In the genomic region with DNA sequence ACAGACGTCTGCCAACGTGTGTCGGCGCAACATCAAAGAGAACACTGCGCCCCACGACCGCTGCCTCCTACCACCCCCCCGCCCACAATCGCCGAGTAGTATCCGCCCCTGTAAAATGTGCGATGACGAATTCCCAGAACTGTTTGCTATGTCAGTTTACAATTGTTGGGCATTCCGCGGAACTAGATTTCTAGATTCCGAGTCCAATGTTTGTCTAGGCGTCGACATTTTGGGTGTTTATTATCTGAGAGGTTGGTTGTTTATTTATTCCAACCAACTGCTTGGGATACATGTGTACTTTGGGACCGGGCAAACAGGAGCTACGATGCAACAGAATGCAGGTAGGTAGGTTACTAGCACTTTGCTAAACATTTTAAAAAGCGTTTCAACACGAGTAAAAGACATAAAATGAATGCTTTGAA, we compare ENCODE assay signal across 2 fruit fly cellular contexts.
A peak's percentile ranks its signal among the peaks of the same experiment; 100 is the strongest.
TF ChIP-seq lines count a peak whose summit lies in the region.

No protein-coding gene starts in this region.

- no peak for TF ChIP-seq CTCF in whole organism, embryonic (GFP tag; optimal IDR thresholded peaks at IDR 0.05; lab: Kevin White, UChicago)

TF ChIP-seq in whole organism, embryonic, 481 proteins besides CTCF, POLR2A, EP300 and RAD21 (continues in another document):
- no peak for TF ChIP-seq Dll (GFP tag; IDR thresholded peaks at IDR 0.05; lab: Robert Waterston, UW; ENCODE audit: partially characterized antibody)
- peak; percentile 28 for TF ChIP-seq maf-S (GFP tag; optimal IDR thresholded peaks at IDR 0.05; lab: Kevin White, UChicago)
- no peak for TF ChIP-seq amos (GFP tag; IDR thresholded peaks at IDR 0.05; lab: Robert Waterston, UW; ENCODE audit: partially characterized antibody)
- peak; percentile 28 for TF ChIP-seq trh (GFP tag; optimal IDR thresholded peaks at IDR 0.05; lab: Kevin White, UChicago)
- no peak; the same call in 2 of the 3 replicates for TF ChIP-seq tgo (GFP tag; IDR thresholded peaks at IDR 0.05; lab: Robert Waterston, UW)
- peak; percentile 49 for TF ChIP-seq kay (GFP tag; optimal IDR thresholded peaks at IDR 0.05; lab: Kevin White, UChicago)
- TF ChIP-seq Dip2 (GFP tag; IDR thresholded peaks at IDR 0.05; lab: Robert Waterston, UW) = no peak
- peak; percentile 15 for TF ChIP-seq lab (GFP tag; optimal IDR thresholded peaks at IDR 0.05; lab: Kevin White, UChicago)
- TF ChIP-seq CG3726 (GFP tag; IDR thresholded peaks at IDR 0.05; lab: Robert Waterston, UW) = no peak
- no peak for TF ChIP-seq CG7928 (GFP tag; optimal IDR thresholded peaks at IDR 0.05; lab: Kevin White, UChicago)
- peak; percentile 7 for TF ChIP-seq CG10979 (tag; optimal IDR thresholded peaks at IDR 0.05; lab: Kevin White, UChicago)
- no peak for TF ChIP-seq eyg (GFP tag; optimal IDR thresholded peaks at IDR 0.05; lab: Kevin White, UChicago)
- TF ChIP-seq Trl (optimal IDR thresholded peaks at IDR 0.05; lab: Kevin White, UChicago) = no peak
- peak; percentile 76 for TF ChIP-seq Trl (GFP tag; optimal IDR thresholded peaks at IDR 0.05; lab: Kevin White, UChicago)
- peak; percentile 48 for TF ChIP-seq jumu (GFP tag; optimal IDR thresholded peaks at IDR 0.05; lab: Kevin White, UChicago)
- peak; percentile 12 for TF ChIP-seq schlank (tag; optimal IDR thresholded peaks at IDR 0.05; lab: Kevin White, UChicago)
- TF ChIP-seq CG8944 (GFP tag; optimal IDR thresholded peaks at IDR 0.05; lab: Kevin White, UChicago) = peak; percentile 27
- TF ChIP-seq CG5953 (GFP tag; IDR thresholded peaks at IDR 0.05; lab: Robert Waterston, UW) = no peak
- peak; percentile 39 for TF ChIP-seq ATbp (GFP tag; optimal IDR thresholded peaks at IDR 0.05; lab: Kevin White, UChicago)
- no peak for TF ChIP-seq CG6175 (GFP tag; IDR thresholded peaks at IDR 0.05; lab: Robert Waterston, UW)
- TF ChIP-seq HLHmδ (GFP tag; optimal IDR thresholded peaks at IDR 0.05; lab: Kevin White, UChicago) = peak; percentile 38
- TF ChIP-seq NfI (GFP tag; optimal IDR thresholded peaks at IDR 0.05; lab: Kevin White, UChicago) = no peak
- no peak; the same call in 1 of the 2 replicates for TF ChIP-seq CG14014 (GFP tag; IDR thresholded peaks at IDR 0.05; lab: Robert Waterston, UW)
- TF ChIP-seq CG2875 (GFP tag; optimal IDR thresholded peaks at IDR 0.05; lab: Kevin White, UChicago) = peak; percentile 81
- peak; percentile 46 for TF ChIP-seq Blimp-1 (GFP tag; optimal IDR thresholded peaks at IDR 0.05; lab: Kevin White, UChicago)
- TF ChIP-seq gcm2 (GFP tag; optimal IDR thresholded peaks at IDR 0.05; lab: Kevin White, UChicago) = no peak
- no peak for TF ChIP-seq ftz-f1 (GFP tag; optimal IDR thresholded peaks at IDR 0.05; lab: Kevin White, UChicago)
- peak; percentile 77 for TF ChIP-seq CG3407 (GFP tag; optimal IDR thresholded peaks at IDR 0.05; lab: Kevin White, UChicago)
- 0 out of 3 replicates have a peak, but pooled peaks have one; percentile 26 for TF ChIP-seq ken (GFP tag; IDR thresholded peaks at IDR 0.05; lab: Robert Waterston, UW)
- TF ChIP-seq CG10654 (GFP tag; optimal IDR thresholded peaks at IDR 0.05; lab: Kevin White, UChicago) = peak; percentile 14
- TF ChIP-seq CG8924 (tag; optimal IDR thresholded peaks at IDR 0.05; lab: Kevin White, UChicago) = peak; percentile 76
- peak; percentile 35 for TF ChIP-seq zf30C (GFP tag; optimal IDR thresholded peaks at IDR 0.05; lab: Kevin White, UChicago)
- no peak for TF ChIP-seq cad (GFP tag; optimal IDR thresholded peaks at IDR 0.05; lab: Kevin White, UChicago)
- TF ChIP-seq CG18262 (tag; optimal IDR thresholded peaks at IDR 0.05; lab: Kevin White, UChicago) = peak; percentile 54
- no peak for TF ChIP-seq Abd-B (GFP tag; optimal IDR thresholded peaks at IDR 0.05; lab: Kevin White, UChicago)
- peak; percentile 70 for TF ChIP-seq org-1 (GFP tag; optimal IDR thresholded peaks at IDR 0.05; lab: Kevin White, UChicago)
- TF ChIP-seq CG9817 (tag; optimal IDR thresholded peaks at IDR 0.05; lab: Kevin White, UChicago) = no peak
- peak; percentile 55; the same call in 1 of the 2 replicates for TF ChIP-seq CG32767 (GFP tag; IDR thresholded peaks at IDR 0.05; lab: Robert Waterston, UW)
- TF ChIP-seq Jarid2 (GFP tag; optimal IDR thresholded peaks at IDR 0.05; lab: Kevin White, UChicago) = no peak
- TF ChIP-seq exex (tag; optimal IDR thresholded peaks at IDR 0.05; lab: Kevin White, UChicago) = no peak
- TF ChIP-seq usp (GFP tag; optimal IDR thresholded peaks at IDR 0.05; lab: Kevin White, UChicago) = no peak
- no peak for TF ChIP-seq CG6683 (GFP tag; optimal IDR thresholded peaks at IDR 0.05; lab: Kevin White, UChicago)
- TF ChIP-seq Usf (GFP tag; optimal IDR thresholded peaks at IDR 0.05; lab: Kevin White, UChicago) = peak; percentile 36

TF ChIP-seq in whole organism, prepupa, 60 proteins besides CTCF, POLR2A, EP300 and RAD21:
- no peak for TF ChIP-seq CG6792 (GFP tag; optimal IDR thresholded peaks at IDR 0.05; lab: Kevin White, UChicago)
- no peak for TF ChIP-seq ss (GFP tag; optimal IDR thresholded peaks at IDR 0.05; lab: Kevin White, UChicago)
- TF ChIP-seq eg (GFP tag; IDR thresholded peaks at IDR 0.05; lab: Robert Waterston, UW) = 0 out of 3 replicates have a peak, but pooled peaks have one; percentile 25
- TF ChIP-seq net (GFP tag; optimal IDR thresholded peaks at IDR 0.05; lab: Kevin White, UChicago) = no peak
- no peak for TF ChIP-seq CG32006 (GFP tag; optimal IDR thresholded peaks at IDR 0.05; lab: Kevin White, UChicago)
- TF ChIP-seq CG6854 (GFP tag; optimal IDR thresholded peaks at IDR 0.05; lab: Kevin White, UChicago) = no peak
- TF ChIP-seq Smox (GFP tag; optimal IDR thresholded peaks at IDR 0.05; lab: Kevin White, UChicago) = no peak
- peak; percentile 92 for TF ChIP-seq fkh (GFP tag; optimal IDR thresholded peaks at IDR 0.05; lab: Kevin White, UChicago)
- no peak for TF ChIP-seq CG10669 (GFP tag; optimal IDR thresholded peaks at IDR 0.05; lab: Kevin White, UChicago)
- no peak for TF ChIP-seq CG4318 (GFP tag; optimal IDR thresholded peaks at IDR 0.05; lab: Kevin White, UChicago)
- no peak for TF ChIP-seq CG9139 (GFP tag; optimal IDR thresholded peaks at IDR 0.05; lab: Kevin White, UChicago)
- no peak for TF ChIP-seq CG34406 (GFP tag; optimal IDR thresholded peaks at IDR 0.05; lab: Kevin White, UChicago)
TF ChIP-seq in whole organism, prepupa: peak in this region for 2.

Comparison
In these comparisons a context has a peak if more than half of its experiments do, and no peak if none do; other contexts are left out.
1. Of the 7 proteins assayed by ChIP-seq in both whole organism, embryonic and whole organism, prepupa: peak only in whole organism, embryonic: Blimp-1; only in whole organism, prepupa: none; in both: none; in neither: 6.